Fruit fly (Drosophila melanogaster) whole organism, embryonic: ENCODE data around the gene CG14667.

Experiments
- Abd-B ChIP-seq: fragments of 200-800 bp; sonication (Bioruptor generic); optimal IDR thresholded peaks from 2 replicates; lab custom pipeline; 2018; ENCODE audit warnings: missing biosample characterization, mild to moderate bottlenecking, missing genetic modification characterization, moderate library complexity
- Bteb2 ChIP-seq: fragments of 200-800 bp; sonication (Bioruptor generic); optimal IDR thresholded peaks from 2 replicates; lab custom pipeline; 2016; ENCODE audit warnings: missing biosample characterization, missing genetic modification characterization
- CG10209 ChIP-seq: fragments of 200-800 bp; sonication (Bioruptor generic); optimal IDR thresholded peaks from 3 replicates; lab custom pipeline; 2017; ENCODE audit warnings: missing biosample characterization, mild to moderate bottlenecking, missing genetic modification characterization, missing genetic modification reagents
- CG10654 ChIP-seq: fragments of 200-800 bp; sonication (Bioruptor generic); optimal IDR thresholded peaks from 2 replicates; lab custom pipeline; 2016; ENCODE audit warnings: missing biosample characterization, missing genetic modification characterization
- CG11695 ChIP-seq: fragments of 200-800 bp; sonication (Bioruptor generic); IDR thresholded peaks from 3 replicates; pipeline ENCODE4 v1.3.6; 2022; ENCODE audit warnings: missing biosample characterization, missing genetic modification characterization
- CG11723 ChIP-seq: fragments of 200-800 bp; sonication (Bioruptor generic); optimal IDR thresholded peaks from 2 replicates; lab custom pipeline; 2017; ENCODE audit warnings: missing biosample characterization, mild to moderate bottlenecking, missing genetic modification characterization
- CG15696 ChIP-seq: fragments of 200-800 bp; sonication (Bioruptor generic); optimal IDR thresholded peaks from 2 replicates; lab custom pipeline; 2019; ENCODE audit warnings: missing biosample characterization, mild to moderate bottlenecking, missing genetic modification characterization, moderate library complexity
- CG17802 ChIP-seq: fragments of 200-800 bp; sonication (Bioruptor generic); optimal IDR thresholded peaks from 2 replicates; lab custom pipeline; 2018; ENCODE audit warnings: missing biosample characterization, mild to moderate bottlenecking, missing genetic modification characterization, moderate library complexity
- CG1832 ChIP-seq: fragments of 200-800 bp; sonication (Bioruptor generic); optimal IDR thresholded peaks from 2 replicates; lab custom pipeline; 2017; ENCODE audit warnings: missing biosample characterization, mild to moderate bottlenecking, missing genetic modification characterization, inconsistent platforms
- CG18764 ChIP-seq: fragments of 200-800 bp; sonication (Bioruptor generic); optimal IDR thresholded peaks from 3 replicates; lab custom pipeline; 2016; ENCODE audit warnings: missing biosample characterization, missing genetic modification characterization
- CG2712 ChIP-seq: fragments of 200-800 bp; optimal IDR thresholded peaks from 3 replicates; lab custom pipeline; 2019; ENCODE audit warnings: missing biosample characterization, mild to moderate bottlenecking, missing genetic modification characterization, moderate library complexity
- CG30431 ChIP-seq: fragments of 200-800 bp; sonication (Bioruptor generic); optimal IDR thresholded peaks from 2 replicates; lab custom pipeline; 2017; ENCODE audit warnings: missing biosample characterization, missing genetic modification characterization
- CG34224 ChIP-seq: fragments of 200-800 bp; sonication (Bioruptor generic); IDR thresholded peaks from 3 replicates; pipeline ENCODE4 v1.3.6; 2022; ENCODE audit warnings: missing biosample characterization, missing genetic modification characterization; ENCODE audit not compliant: partially characterized antibody
- CG34376 ChIP-seq: fragments of 200-800 bp; sonication (Bioruptor generic); optimal IDR thresholded peaks from 2 replicates; lab custom pipeline; 2018; ENCODE audit warnings: missing biosample characterization, mild to moderate bottlenecking, missing genetic modification characterization
- CG3847 ChIP-seq: fragments of 200-800 bp; sonication (Bioruptor generic); IDR thresholded peaks from 2 replicates; pipeline ENCODE4 v1.3.6; 2022; ENCODE audit warnings: missing biosample characterization, missing genetic modification characterization
- CG4707 ChIP-seq: fragments of 200-800 bp; sonication (Bioruptor generic); optimal IDR thresholded peaks from 2 replicates; lab custom pipeline; 2018; ENCODE audit warnings: missing biosample characterization, mild to moderate bottlenecking, missing genetic modification characterization, moderate library complexity
- CG7357 ChIP-seq: fragments of 200-800 bp; sonication (Bioruptor generic); IDR thresholded peaks from 3 replicates; pipeline ENCODE4 v1.3.6; 2022; ENCODE audit warnings: missing biosample characterization, missing genetic modification characterization
- CG7839 ChIP-seq: fragments of 200-800 bp; sonication (Bioruptor generic); optimal IDR thresholded peaks from 3 replicates; lab custom pipeline; 2018; ENCODE audit warnings: missing biosample characterization, mild to moderate bottlenecking, missing genetic modification characterization, moderate library complexity
- CG7963 ChIP-seq: fragments of 200-800 bp; sonication (Bioruptor generic); IDR thresholded peaks from 3 replicates; pipeline ENCODE4 v1.3.6; 2022; ENCODE audit warnings: missing biosample characterization, missing genetic modification characterization; ENCODE audit not compliant: partially characterized antibody
- CG9797 ChIP-seq: fragments of 200-800 bp; sonication (Bioruptor generic); optimal IDR thresholded peaks from 3 replicates; lab custom pipeline; 2018; ENCODE audit warnings: missing biosample characterization, mild to moderate bottlenecking, missing genetic modification characterization
- Dbx ChIP-seq: fragments of 200-800 bp; sonication (Bioruptor generic); IDR thresholded peaks from 3 replicates; pipeline ENCODE4 v1.3.6; 2022; ENCODE audit warnings: missing biosample characterization, missing genetic modification characterization
- Dp ChIP-seq: fragments of 200-800 bp; sonication (Bioruptor generic); optimal IDR thresholded peaks from 2 replicates; lab custom pipeline; 2018; ENCODE audit warnings: missing biosample characterization, mild to moderate bottlenecking, missing genetic modification characterization, moderate library complexity
- Ets97D ChIP-seq: fragments of 200-800 bp; sonication (Bioruptor generic); optimal IDR thresholded peaks from 3 replicates; lab custom pipeline; 2016; ENCODE audit warnings: missing biosample characterization, missing genetic modification characterization
- Hmr ChIP-seq: fragments of 200-800 bp; sonication (Bioruptor generic); optimal IDR thresholded peaks from 3 replicates; lab custom pipeline; 2017; ENCODE audit warnings: mild to moderate bottlenecking, missing biosample characterization, missing genetic modification reagents, missing genetic modification characterization
- Med ChIP-seq: fragments of 200-800 bp; sonication (Bioruptor generic); peaks from one replicate; lab custom pipeline; 2016; ENCODE audit warnings: missing biosample characterization, missing genetic modification characterization, mild to moderate bottlenecking, inconsistent platforms, moderate library complexity
- Pdp1 ChIP-seq, 2 experiments: fragments of 200-800 bp; sonication (Bioruptor generic); optimal IDR thresholded peaks; 3 replicates each; lab custom pipeline; 2016; ENCODE audit warnings: missing biosample characterization in 2 of 2, missing genetic modification characterization in 2 of 2, mild to moderate bottlenecking in 1 of 2, moderate library complexity in 1 of 2
- Poxn ChIP-seq: fragments of 200-800 bp; sonication (Bioruptor generic); IDR thresholded peaks from 2 replicates; pipeline ENCODE4 v1.3.6; 2022; ENCODE audit warnings: missing biosample characterization, missing genetic modification characterization
- Rx ChIP-seq: fragments of 200-800 bp; sonication (Bioruptor generic); IDR thresholded peaks from 2 replicates; pipeline ENCODE4 v1.3.6; 2022; ENCODE audit warnings: missing biosample characterization, missing genetic modification characterization
- Side ChIP-seq: fragments of 200-800 bp; sonication (Bioruptor generic); optimal IDR thresholded peaks from 2 replicates; lab custom pipeline; 2016; ENCODE audit warnings: missing biosample characterization, missing genetic modification characterization
- Sin3A ChIP-seq: fragments of >200 bp; optimal IDR thresholded peaks from 2 replicates; lab custom pipeline; 2018
- Sox100B ChIP-seq: fragments of 200-800 bp; sonication (Bioruptor generic); optimal IDR thresholded peaks from 3 replicates; lab custom pipeline; 2018; ENCODE audit warnings: missing biosample characterization, mild to moderate bottlenecking, missing genetic modification characterization
- Trl ChIP-seq, 3 experiments: fragments of >200 bp in 2 of 3; fragments of 200-800 bp in 1 of 3; sonication (Bioruptor generic) in 1 of 3; optimal IDR thresholded peaks; 2 replicates in 1 of 3; 3 replicates in 2 of 3; lab custom pipeline; 2016 to 2017; ENCODE audit warnings: missing biosample characterization in 1 of 3, missing genetic modification characterization in 1 of 3
- Usf ChIP-seq: fragments of 200-800 bp; sonication (Bioruptor generic); optimal IDR thresholded peaks from 2 replicates; lab custom pipeline; 2017; ENCODE audit warnings: missing genotype, missing biosample characterization, missing genetic modification characterization
- ab ChIP-seq: fragments of 200-800 bp; sonication (Bioruptor generic); optimal IDR thresholded peaks from 2 replicates; lab custom pipeline; 2016; ENCODE audit warnings: missing biosample characterization, missing genetic modification characterization
- al ChIP-seq: fragments of 200-800 bp; sonication (Bioruptor generic); IDR thresholded peaks from 2 replicates; pipeline ENCODE4 v1.3.6; 2022; ENCODE audit warnings: missing biosample characterization, missing genetic modification characterization
- ase ChIP-seq: fragments of 200-800 bp; sonication (Bioruptor generic); IDR thresholded peaks from 3 replicates; pipeline ENCODE4 v1.3.6; 2022; ENCODE audit warnings: missing biosample characterization, missing genetic modification characterization
- ato ChIP-seq: fragments of 200-800 bp; sonication (Bioruptor generic); IDR thresholded peaks from 2 replicates; pipeline ENCODE4 v1.3.6; 2022; ENCODE audit warnings: missing biosample characterization, missing genetic modification characterization; ENCODE audit not compliant: partially characterized antibody
- dan ChIP-seq: fragments of 200-800 bp; sonication (Bioruptor generic); IDR thresholded peaks from 2 replicates; pipeline ENCODE4 v1.3.6; 2022; ENCODE audit warnings: missing biosample characterization, missing genetic modification characterization
- dati ChIP-seq: fragments of 200-800 bp; sonication (Bioruptor generic); IDR thresholded peaks from 2 replicates; pipeline ENCODE4 v1.3.6; 2022; ENCODE audit warnings: missing biosample characterization, missing genetic modification characterization
- gcm ChIP-seq: fragments of 200-800 bp; sonication (Bioruptor generic); optimal IDR thresholded peaks from 2 replicates; lab custom pipeline; 2019; ENCODE audit warnings: missing biosample characterization, mild to moderate bottlenecking, missing genetic modification characterization, moderate library complexity
- hb ChIP-seq: fragments of 200-800 bp; sonication (Bioruptor generic); IDR thresholded peaks from 3 replicates; pipeline ENCODE4 v1.3.6; 2022; ENCODE audit warnings: missing biosample characterization, missing genetic modification characterization; ENCODE audit not compliant: partially characterized antibody
- ken ChIP-seq: fragments of 200-800 bp; sonication (Bioruptor generic); IDR thresholded peaks from 3 replicates; pipeline ENCODE4 v1.3.6; 2022; ENCODE audit warnings: missing biosample characterization, missing genetic modification characterization
- knrl ChIP-seq: fragments of 200-800 bp; sonication (Bioruptor generic); IDR thresholded peaks from 3 replicates; pipeline ENCODE4 v1.3.6; 2022; ENCODE audit warnings: missing biosample characterization, missing genetic modification characterization; ENCODE audit not compliant: partially characterized antibody
- nau ChIP-seq: fragments of 200-800 bp; sonication (Bioruptor generic); optimal IDR thresholded peaks from 3 replicates; lab custom pipeline; 2017; ENCODE audit warnings: missing biosample characterization, mild to moderate bottlenecking, missing genetic modification characterization, missing genetic modification reagents
- nerfin-1 ChIP-seq: fragments of 200-800 bp; sonication (Bioruptor generic); optimal IDR thresholded peaks from 3 replicates; lab custom pipeline; 2019; ENCODE audit warnings: missing biosample characterization, mild to moderate bottlenecking, missing genetic modification characterization, moderate library complexity
- odd ChIP-seq: fragments of 200-800 bp; sonication (Bioruptor generic); optimal IDR thresholded peaks from 2 replicates; lab custom pipeline; 2017; ENCODE audit warnings: missing biosample characterization, mild to moderate bottlenecking, missing genetic modification characterization
- ranshi ChIP-seq: fragments of 200-800 bp; sonication (Bioruptor generic); IDR thresholded peaks from 2 replicates; pipeline ENCODE4 v1.3.6; 2022; ENCODE audit warnings: missing biosample characterization, missing genetic modification characterization
- wdn ChIP-seq: fragments of 200-800 bp; sonication (Bioruptor generic); IDR thresholded peaks from 2 replicates; pipeline ENCODE4 v1.3.6; 2022; ENCODE audit warnings: missing biosample characterization, missing genetic modification characterization
- zen ChIP-seq: fragments of 200-800 bp; sonication (Bioruptor generic); optimal IDR thresholded peaks from 3 replicates; lab custom pipeline; 2018; ENCODE audit warnings: missing biosample characterization, mild to moderate bottlenecking, missing genetic modification characterization, moderate library complexity
- zfh2 ChIP-seq: fragments of 200-800 bp; sonication (Bioruptor generic); optimal IDR thresholded peaks from 2 replicates; lab custom pipeline; 2016; ENCODE audit warnings: missing biosample characterization, missing genetic modification characterization

The CG14667 gene

DNA sequence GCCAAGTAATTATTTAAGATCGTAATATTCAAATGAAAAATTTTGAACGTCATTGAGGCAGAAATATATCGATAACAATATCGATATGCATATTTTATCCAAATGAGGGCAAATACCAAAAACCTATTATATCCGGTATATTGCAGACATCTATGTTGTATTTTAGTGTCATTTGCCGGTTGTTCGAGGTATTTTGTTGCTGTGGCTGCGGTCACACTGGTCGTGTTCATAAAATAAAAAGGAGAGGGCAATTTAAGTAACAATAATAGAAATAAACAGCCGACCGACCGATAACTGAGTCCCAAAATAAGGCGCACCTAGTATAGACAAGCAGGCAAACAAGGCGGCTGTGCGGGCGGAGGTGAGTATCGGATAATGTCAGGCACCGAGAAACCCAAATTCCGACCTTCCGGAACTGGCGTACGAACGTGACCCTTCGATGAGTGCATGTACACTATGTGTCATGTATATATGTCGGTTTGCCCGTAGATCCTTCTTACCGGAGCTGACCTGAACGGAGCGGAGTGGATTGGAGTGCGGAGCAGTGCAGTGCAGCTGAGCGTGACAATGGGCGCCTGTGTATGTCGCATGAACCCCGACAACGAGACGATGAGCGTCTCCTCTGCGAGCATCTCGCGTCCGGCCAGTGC is 19.0 kb downstream of the CG14667 start, which contains the start of gene CG1172 (continued):
- no peak for TF ChIP-seq Trl (optimal IDR thresholded peaks at IDR 0.05; lab: Kevin White, UChicago)
- TF ChIP-seq Trl (GFP tag; optimal IDR thresholded peaks at IDR 0.05; lab: Kevin White, UChicago) = no peak
- no peak for TF ChIP-seq dan (GFP tag; lab: Robert Waterston, UW)
- no peak for TF ChIP-seq ken (GFP tag; lab: Robert Waterston, UW)
- TF ChIP-seq ato = no peak
- peak; percentile 81 for TF ChIP-seq Dp (GFP tag; lab: Kevin White, UChicago)
- TF ChIP-seq ranshi (GFP tag; lab: Robert Waterston, UW) = no peak
- TF ChIP-seq Dbx (GFP tag; lab: Robert Waterston, UW) = no peak
- no peak for TF ChIP-seq zfh2 (GFP tag; lab: Kevin White, UChicago)
- TF ChIP-seq CG1832 (GFP tag; lab: Kevin White, UChicago) = no peak
- TF ChIP-seq CG18764 (GFP tag; lab: Kevin White, UChicago) = no peak
- TF ChIP-seq CG17802 (tag; lab: Kevin White, UChicago) = no peak
- no peak for TF ChIP-seq Rx
- peak; percentile 12 for TF ChIP-seq Sin3A (lab: Kevin White, UChicago)
- peak; percentile 44 for TF ChIP-seq zen (tag; lab: Kevin White, UChicago)
- TF ChIP-seq al (GFP tag; lab: Robert Waterston, UW) = no peak
- TF ChIP-seq CG11723 (GFP tag; lab: Kevin White, UChicago) = no peak
- TF ChIP-seq CG9797 (GFP tag; lab: Kevin White, UChicago) = peak; percentile 85
- TF ChIP-seq CG7963 (GFP tag; lab: Robert Waterston, UW) = peak; percentile 50; the same call in 1 of the 3 replicates
- no peak for TF ChIP-seq wdn
- TF ChIP-seq Ets97D (GFP tag; lab: Kevin White, UChicago) = peak; percentile 93
- no peak for TF ChIP-seq ab (GFP tag; lab: Kevin White, UChicago)
- no peak for TF ChIP-seq odd (GFP tag; lab: Kevin White, UChicago)
- TF ChIP-seq gcm (GFP tag; lab: Kevin White, UChicago) = no peak
- no peak for TF ChIP-seq Poxn
- no peak for TF ChIP-seq CG10654 (GFP tag; lab: Kevin White, UChicago)
- no peak for TF ChIP-seq CG2712 (tag; lab: Kevin White, UChicago)
- TF ChIP-seq nerfin-1 (tag; lab: Kevin White, UChicago) = no peak
- peak; percentile 19 for TF ChIP-seq CG34376 (GFP tag; lab: Kevin White, UChicago)
- TF ChIP-seq Pdp1 (GFP tag; optimal IDR thresholded peaks at IDR 0.05; lab: Kevin White, UChicago) = peak in 1 of 2 experiments; percentile 42
- TF ChIP-seq Hmr (GFP tag; lab: Kevin White, UChicago) = peak; percentile 72
- no peak for TF ChIP-seq Usf (GFP tag; lab: Kevin White, UChicago)
- TF ChIP-seq CG11695 (GFP tag; lab: Robert Waterston, UW) = peak; percentile 91
- TF ChIP-seq CG30431 (GFP tag; lab: Kevin White, UChicago) = no peak
- TF ChIP-seq hb (GFP tag; lab: Robert Waterston, UW) = no peak; the same call in 2 of the 3 replicates
- TF ChIP-seq CG7357 (GFP tag; lab: Robert Waterston, UW) = no peak
- TF ChIP-seq nau (GFP tag; lab: Kevin White, UChicago) = no peak
- TF ChIP-seq CG3847 (GFP tag; lab: Robert Waterston, UW) = no peak
- no peak for TF ChIP-seq Side
- no peak for TF ChIP-seq Bteb2 (GFP tag; lab: Kevin White, UChicago)
- TF ChIP-seq CG10209 (GFP tag; lab: Kevin White, UChicago) = no peak
- TF ChIP-seq CG7839 (tag; lab: Kevin White, UChicago) = no peak
- no peak for TF ChIP-seq dati (GFP tag; lab: Robert Waterston, UW)
- no peak for TF ChIP-seq Sox100B (GFP tag; lab: Kevin White, UChicago)
- peak; percentile 71 for TF ChIP-seq knrl (GFP tag; lab: Robert Waterston, UW)
- TF ChIP-seq ase (GFP tag; lab: Robert Waterston, UW) = no peak
- TF ChIP-seq CG34224 (GFP tag; lab: Robert Waterston, UW) = peak; percentile 76
- no peak for TF ChIP-seq CG15696
- no peak for TF ChIP-seq CG4707
- TF ChIP-seq Abd-B (GFP tag; lab: Kevin White, UChicago) = peak; percentile 40
- TF ChIP-seq Med (GFP tag; lab: Kevin White, UChicago) = peak; percentile 84
